Fruit fly (Drosophila melanogaster): Measurements from ENCODE around the gene CG32984.

Gene CG32984

DNA sequence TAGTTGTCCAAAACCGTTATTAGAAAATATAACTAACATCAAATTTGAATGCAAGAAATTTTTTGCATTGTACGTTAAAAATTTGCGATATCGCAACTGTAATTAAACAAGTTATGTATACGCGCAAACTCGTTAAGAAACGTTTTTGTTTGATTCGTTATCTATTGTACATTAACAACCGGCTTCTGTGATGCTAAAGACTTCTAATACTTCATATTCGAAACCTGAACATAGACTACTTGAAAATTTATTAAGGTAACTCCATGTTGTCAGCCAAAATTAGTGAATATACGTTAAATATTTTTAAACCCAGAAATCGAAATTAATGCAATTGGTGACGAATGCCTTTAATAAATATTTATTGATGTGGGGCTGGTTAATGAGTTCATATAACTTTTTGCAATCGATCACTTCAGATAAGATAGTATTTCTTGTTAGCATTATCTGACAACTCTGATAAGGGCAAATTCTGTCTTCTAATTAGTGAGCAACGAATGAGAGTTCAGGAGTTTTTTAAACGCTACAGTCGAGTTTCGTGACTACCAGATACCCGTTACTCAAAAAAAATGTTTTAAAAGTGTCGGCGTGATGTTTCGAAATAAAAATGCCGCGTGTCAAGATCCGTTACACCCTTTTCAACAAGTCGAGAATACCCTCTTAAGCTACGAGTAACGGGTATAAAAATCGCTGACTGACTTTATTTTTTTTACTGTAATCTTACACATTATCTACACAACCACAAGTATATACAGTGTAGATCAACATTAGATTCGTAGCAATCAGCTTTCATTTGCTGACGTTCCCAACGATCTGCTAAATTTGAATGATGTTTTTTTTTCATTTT, 12.3 kb upstream of the CG32984 start (continued):
- TF ChIP-seq Hr38 (GFP tag; optimal IDR thresholded peaks at IDR 0.05) (no peak), fd85E (GFP tag; optimal IDR thresholded peaks at IDR 0.05) (peak; percentile 40), cyc (GFP tag; optimal IDR thresholded peaks at IDR 0.05) (peak; percentile 56), Blimp-1 (GFP tag; optimal IDR thresholded peaks at IDR 0.05) (peak; percentile 31), CG6808 (GFP tag; optimal IDR thresholded peaks at IDR 0.05) (peak; percentile 31), CG6792 (GFP tag; optimal IDR thresholded peaks at IDR 0.05) (peak; percentile 67), CG11902 (GFP tag; optimal IDR thresholded peaks at IDR 0.05) (peak; percentile 6), vri (GFP tag; optimal IDR thresholded peaks at IDR 0.05) (peak; percentile 80), fd59A (GFP tag; optimal IDR thresholded peaks at IDR 0.05) (peak; percentile 14), net (GFP tag; optimal IDR thresholded peaks at IDR 0.05) (peak; percentile 50), OdsH (GFP tag; optimal IDR thresholded peaks at IDR 0.05) (peak; percentile 64), achi (GFP tag; optimal IDR thresholded peaks at IDR 0.05) (peak; percentile 61), CG15336 (GFP tag; IDR thresholded peaks at IDR 0.05) (peak; percentile 65), CG6854 (GFP tag; optimal IDR thresholded peaks at IDR 0.05) (no peak), spab (GFP tag; optimal IDR thresholded peaks at IDR 0.05) (peak; percentile 15), Sox14 (GFP tag; optimal IDR thresholded peaks at IDR 0.05) (peak; percentile 55), Eip93F (GFP tag; optimal IDR thresholded peaks at IDR 0.05) (peak; percentile 32), Met (GFP tag; optimal IDR thresholded peaks at IDR 0.05) (peak; percentile 65)

DNA sequence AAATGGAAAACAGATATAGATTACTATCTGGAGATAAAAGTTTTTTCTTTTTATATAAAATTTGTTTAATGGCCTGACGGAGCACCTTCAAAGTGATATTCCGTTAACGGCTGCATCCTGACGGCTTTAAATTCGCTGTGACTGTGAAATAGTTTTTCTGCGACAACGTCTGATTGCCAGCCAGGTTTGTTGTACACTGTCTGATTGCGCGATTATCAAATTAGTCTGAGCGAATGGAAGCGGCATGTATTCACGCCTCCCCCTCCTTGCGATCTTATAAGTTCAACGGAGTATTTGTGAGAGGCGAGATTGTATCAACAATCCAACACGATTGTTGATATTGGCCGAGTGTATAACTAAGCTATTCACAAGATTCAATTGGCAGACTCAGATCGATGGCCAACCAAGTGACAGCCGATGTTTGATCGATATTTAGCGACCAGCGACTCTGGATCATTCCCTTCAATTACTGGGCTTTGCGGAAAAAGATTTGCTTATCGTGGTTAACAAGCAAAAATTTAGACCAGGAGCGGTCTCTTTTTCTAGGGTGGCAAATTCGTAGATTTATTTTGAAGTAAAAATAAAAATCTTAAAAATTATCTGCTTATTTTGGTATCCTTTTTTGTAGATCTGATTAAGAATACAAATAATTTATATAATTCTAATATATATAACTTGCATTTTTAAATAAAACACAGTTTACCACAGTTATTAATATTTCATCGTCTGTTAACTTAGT, 9.0 kb upstream of the CG32984 start:
- TF ChIP-seq fkh (GFP tag; optimal IDR thresholded peaks at IDR 0.05) (peak; percentile 66), CG1621 (tag; optimal IDR thresholded peaks at IDR 0.05) (no peak)

DNA sequence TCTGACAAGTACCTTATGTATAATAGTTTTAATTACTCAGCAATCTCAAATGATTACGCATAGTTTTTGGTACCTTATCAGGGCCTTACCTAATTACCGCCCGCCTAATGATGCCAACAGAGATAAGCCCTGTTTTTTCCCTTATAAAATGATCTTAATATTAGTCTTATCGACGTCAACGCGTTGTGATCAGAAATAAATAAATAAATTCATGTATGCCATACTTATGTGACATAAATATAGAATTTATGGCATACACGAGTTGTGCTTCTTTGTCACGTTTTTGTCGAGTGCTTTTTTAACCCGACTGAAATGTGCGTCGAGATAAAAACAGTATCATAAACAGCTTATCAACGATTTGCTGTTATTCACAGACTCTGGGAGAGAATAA, 8.4 kb upstream of the CG32984 start:
- TF ChIP-seq Eip78C (GFP tag) (peak; percentile 25), fd59A (GFP tag; optimal IDR thresholded peaks at IDR 0.05) (no peak), svp (GFP tag) (peak; percentile 53)

DNA sequence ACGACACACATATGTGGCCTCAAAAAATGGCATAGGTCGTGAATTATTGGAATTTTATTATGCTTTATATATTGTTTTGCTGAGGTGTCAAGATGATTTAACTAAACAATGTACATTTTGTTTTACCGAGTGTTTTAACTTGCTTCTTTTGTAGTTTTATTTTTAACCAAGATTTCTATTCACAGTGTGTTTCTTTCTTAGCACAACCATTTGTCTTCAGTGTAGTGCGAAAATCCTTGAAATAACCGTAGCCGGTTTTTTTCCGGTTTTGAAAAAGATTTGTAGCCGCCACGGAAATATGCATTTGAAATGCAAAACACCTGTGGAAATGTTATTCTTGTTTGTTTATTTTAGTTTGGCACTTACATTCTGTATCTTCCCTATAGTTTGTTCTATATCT, 7.6 kb upstream of the CG32984 start:
- TF ChIP-seq spab (GFP tag; optimal IDR thresholded peaks at IDR 0.05) (no peak), Gug (GFP tag; IDR thresholded peaks at IDR 0.05) (no peak), Eip93F (GFP tag; optimal IDR thresholded peaks at IDR 0.05) (no peak), CG8119 (GFP tag; IDR thresholded peaks at IDR 0.05) (no peak), Sox14 (GFP tag; optimal IDR thresholded peaks at IDR 0.05) (no peak), CG3919 (GFP tag; optimal IDR thresholded peaks at IDR 0.05) (no peak)

DNA sequence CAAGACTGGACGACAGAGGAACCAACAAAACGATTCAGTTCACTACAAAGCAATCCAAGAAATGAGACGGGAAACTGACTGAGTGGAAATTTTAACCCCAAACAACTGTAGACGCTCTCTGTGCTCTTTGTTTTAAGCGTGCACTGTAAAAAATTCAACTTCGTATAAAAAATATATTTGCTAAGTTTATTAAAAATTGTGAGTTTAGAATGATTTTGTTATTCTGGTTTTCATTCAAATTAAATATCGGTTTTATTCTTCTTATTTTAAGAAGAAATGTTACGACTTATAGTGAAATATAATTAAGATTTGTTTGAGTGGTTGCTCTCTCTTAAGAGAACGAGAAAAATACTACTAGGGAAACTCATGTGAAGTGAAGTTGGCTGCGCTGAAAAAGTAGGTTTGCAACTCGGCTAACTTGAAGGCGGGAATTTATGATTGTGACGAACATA, 6.7 kb upstream of the CG32984 start:
- TF ChIP-seq Hr39 (GFP tag; optimal IDR thresholded peaks at IDR 0.05) (peak; percentile 78), CG6854 (GFP tag; optimal IDR thresholded peaks at IDR 0.05) (no peak), CG11762 (GFP tag; optimal IDR thresholded peaks at IDR 0.05; ENCODE audit: insufficient read depth) (peak; percentile 54), pdm3 (GFP tag; optimal IDR thresholded peaks at IDR 0.05) (peak; percentile 91), Hr38 (GFP tag; optimal IDR thresholded peaks at IDR 0.05) (no peak), CG34406 (GFP tag; optimal IDR thresholded peaks at IDR 0.05) (peak; percentile 78), topi (GFP tag; optimal IDR thresholded peaks at IDR 0.05) (peak; percentile 74), Ets96B (tag; optimal IDR thresholded peaks at IDR 0.05) (peak; percentile 95), CG7368 (GFP tag; optimal IDR thresholded peaks at IDR 0.05) (peak; percentile 81), Sox15 (GFP tag; optimal IDR thresholded peaks at IDR 0.05) (peak; percentile 61), CG16779 (tag; optimal IDR thresholded peaks at IDR 0.05) (peak; percentile 87), eg (GFP tag; IDR thresholded peaks at IDR 0.05) (peak; percentile 98), CG1621 (tag; optimal IDR thresholded peaks at IDR 0.05) (no peak), Eip93F (GFP tag; optimal IDR thresholded peaks at IDR 0.05) (no peak), Sox14 (GFP tag; optimal IDR thresholded peaks at IDR 0.05) (peak; percentile 96), Gug (GFP tag; IDR thresholded peaks at IDR 0.05) (peak; percentile 96), CG8319 (GFP tag; optimal IDR thresholded peaks at IDR 0.05) (peak; percentile 57), Met (GFP tag; optimal IDR thresholded peaks at IDR 0.05) (peak; percentile 91), esn (GFP tag; optimal IDR thresholded peaks at IDR 0.05) (no peak), CG6808 (GFP tag; optimal IDR thresholded peaks at IDR 0.05) (peak; percentile 60), salr (GFP tag; optimal IDR thresholded peaks at IDR 0.05) (peak; percentile 68 to 91), OdsH (GFP tag; optimal IDR thresholded peaks at IDR 0.05) (peak; percentile 89), acj6 (GFP tag; optimal IDR thresholded peaks at IDR 0.05) (peak; percentile 82), CG9139 (GFP tag; optimal IDR thresholded peaks at IDR 0.05) (peak; percentile 54)
